Worm (Caenorhabditis elegans) whole organism, young adult: Measurements from ENCODE around the gene F59B1.4.

ENCODE experiments used
- F23B12.7 ChIP-seq: sonication (generic microtip); optimal IDR thresholded peaks from 2 replicates; lab custom pipeline; 2017; ENCODE audit warnings: missing genetic modification characterization, mild to moderate bottlenecking, missing compliant biosample characterization, antibody characterized with exemption, moderate library complexity; ENCODE audit not compliant: insufficient read depth
- K11D2.4 ChIP-seq: fragments of 200-800 bp; sonication (Bioruptor generic); IDR thresholded peaks from 2 replicates; pipeline ENCODE4 v1.3.6; 2022; ENCODE audit warnings: missing genetic modification reagents, missing genetic modification characterization, missing compliant biosample characterization
- ceh-100 ChIP-seq: fragments of 200-800 bp; sonication (Bioruptor generic); IDR thresholded peaks from 2 replicates; pipeline ENCODE4 v1.3.6; 2022; ENCODE audit warnings: missing genetic modification reagents, missing genetic modification characterization, missing compliant biosample characterization
- ceh-79 ChIP-seq: sonication (generic microtip); optimal IDR thresholded peaks from 2 replicates; lab custom pipeline; 2017; ENCODE audit warnings: mild to moderate bottlenecking, missing genetic modification characterization, missing compliant biosample characterization
- fkh-3 ChIP-seq: sonication (generic microtip); optimal IDR thresholded peaks from 2 replicates; lab custom pipeline; 2016; ENCODE audit warnings: mild to moderate bottlenecking, missing genetic modification characterization, missing compliant biosample characterization
- hlh-12 ChIP-seq: sonication (generic microtip); optimal IDR thresholded peaks from 2 replicates; lab custom pipeline; 2016; ENCODE audit warnings: missing genetic modification characterization, missing compliant biosample characterization
- pbrm-1 ChIP-seq: fragments of 200-800 bp; sonication (Bioruptor generic); IDR thresholded peaks from 2 replicates; pipeline ENCODE4 v1.3.6; 2022; ENCODE audit warnings: missing genetic modification reagents, missing genetic modification characterization, missing compliant biosample characterization
- xnd-1 ChIP-seq: sonication (generic microtip); optimal IDR thresholded peaks from 2 replicates; lab custom pipeline; 2016; ENCODE audit warnings: missing genotype, missing genetic modification reagents, missing genetic modification characterization, missing compliant biosample characterization

DNA sequence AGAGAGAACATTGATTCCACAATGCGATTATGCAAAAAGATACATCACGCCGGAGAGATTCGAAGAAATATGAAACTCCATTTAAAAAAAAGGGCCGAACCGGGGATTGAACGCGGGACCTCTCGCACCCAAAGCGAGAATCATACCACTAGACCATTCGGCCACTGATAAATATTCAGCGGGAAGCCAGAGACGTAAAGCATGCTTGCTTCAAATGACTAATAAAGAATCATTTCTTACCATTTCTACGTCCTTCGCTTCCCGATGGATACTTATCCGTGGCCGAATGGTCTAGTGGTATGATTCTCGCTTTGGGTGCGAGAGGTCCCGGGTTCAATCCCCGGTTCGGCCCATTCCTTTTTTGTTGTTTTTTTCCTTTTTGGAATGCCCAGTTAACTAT, 38.6 kb downstream of the F59B1.4 start:
- TF ChIP-seq pbrm-1 (GFP tag; lab: Robert Waterston, UW) (no peak), fkh-3 (tag; lab: Kevin White, UChicago) (no peak), ceh-100 (GFP tag; lab: Robert Waterston, UW) (no peak), xnd-1 (tag; lab: Kevin White, UChicago) (no peak), K11D2.4 (no peak), hlh-12 (no peak), F23B12.7 (tag; lab: Kevin White, UChicago) (no peak), ceh-79 (tag; lab: Kevin White, UChicago) (no peak)
